Worm (Caenorhabditis elegans) whole organism, L4 larva: ENCODE results near the gene C06E1.1.

Experiments used
- T20F7.1 ChIP-seq: fragments of 200-800 bp; sonication (Bioruptor generic); optimal IDR thresholded peaks from 2 replicates; lab custom pipeline; 2018; ENCODE audit warnings: mild to moderate bottlenecking, missing genetic modification characterization, missing compliant biosample characterization
- Y5F2A.4 ChIP-seq: fragments of 200-800 bp; sonication (Bioruptor generic); optimal IDR thresholded peaks from 2 replicates; lab custom pipeline; 2018; ENCODE audit warnings: mild to moderate bottlenecking, missing genetic modification characterization, missing compliant biosample characterization
- Y75B8A.6 ChIP-seq: fragments of 200-800 bp; sonication (Bioruptor generic); IDR thresholded peaks from 2 replicates; pipeline ENCODE4 v1.3.6; 2022; ENCODE audit warnings: missing genetic modification reagents, missing genetic modification characterization, missing compliant biosample characterization
- aha-1 ChIP-seq: fragments of 150-350 bp; peaks from one replicate; lab custom pipeline; 2014; ENCODE audit warnings: missing biosample characterization, missing genetic modification characterization
- ceh-20 ChIP-seq: fragments of 200-800 bp; sonication (Bioruptor generic); IDR thresholded peaks from 2 replicates; pipeline ENCODE4 v1.3.6; 2022; ENCODE audit warnings: missing genetic modification reagents, missing genetic modification characterization, missing compliant biosample characterization
- cey-2 ChIP-seq: sonication (generic microtip); optimal IDR thresholded peaks from 3 replicates; lab custom pipeline; 2017; ENCODE audit warnings: missing genetic modification characterization, mild to moderate bottlenecking, missing compliant biosample characterization, antibody characterized with exemption, borderline replicate concordance; ENCODE audit not compliant: insufficient read depth
- ctbp-1 ChIP-seq: fragments of 200-800 bp; sonication (Bioruptor generic); IDR thresholded peaks from 2 replicates; pipeline ENCODE4 v1.3.6; 2022; ENCODE audit warnings: missing genetic modification reagents, missing genetic modification characterization, missing compliant biosample characterization
- daf-16 ChIP-seq, 3 experiments: sonication (generic microtip); optimal IDR thresholded peaks; 2 replicates each; lab custom pipeline; 2016 to 2017; ENCODE audit warnings: missing genetic modification characterization in 3 of 3, missing genetic modification reagents in 3 of 3, mild to moderate bottlenecking in 2 of 3, missing compliant biosample characterization in 2 of 3, missing biosample characterization in 1 of 3, moderate library complexity in 1 of 3
- dmd-6 ChIP-seq: fragments of 200-800 bp; sonication (Bioruptor generic); IDR thresholded peaks from 2 replicates; pipeline ENCODE4 v1.3.6; 2022; ENCODE audit warnings: missing genetic modification reagents, missing genetic modification characterization, missing compliant biosample characterization
- dpl-1 ChIP-seq: fragments of 150-350 bp; optimal IDR thresholded peaks from 2 replicates; lab custom pipeline; 2014; ENCODE audit warnings: missing biosample characterization, missing genetic modification reagents, missing genetic modification characterization
- egl-43 ChIP-seq: fragments of 200-800 bp; sonication (Bioruptor generic); IDR thresholded peaks from 2 replicates; pipeline ENCODE4 v1.3.6; 2022; ENCODE audit warnings: missing genetic modification reagents, missing genetic modification characterization, missing compliant biosample characterization
- hlh-30 ChIP-seq: sonication (generic microtip); optimal IDR thresholded peaks from 2 replicates; lab custom pipeline; 2017; ENCODE audit warnings: antibody characterized with exemption, mild to moderate bottlenecking, missing genetic modification characterization, missing compliant biosample characterization; ENCODE audit not compliant: insufficient read depth
- lsy-2 ChIP-seq, 2 experiments: fragments of 150-350 bp in 1 of 2; sonication (generic microtip) in 1 of 2; optimal IDR thresholded peaks; 2 replicates each; lab custom pipeline; 2014 to 2017; ENCODE audit warnings: missing biosample characterization in 2 of 2, missing genetic modification characterization in 2 of 2
- madf-5 ChIP-seq, 2 experiments: fragments of 200-800 bp; sonication (Bioruptor generic); IDR thresholded peaks; 2 replicates each; pipeline ENCODE4 v1.3.6; 2022; ENCODE audit warnings: missing compliant biosample characterization in 2 of 2, missing genetic modification characterization in 2 of 2
- mdl-1 ChIP-seq, 2 experiments: fragments of 150-350 bp in 1 of 2; sonication (generic microtip) in 1 of 2; optimal IDR thresholded peaks; 2 replicates each; lab custom pipeline; 2014 to 2017; ENCODE audit warnings: missing biosample characterization in 2 of 2, missing genetic modification characterization in 2 of 2
- mdt-29 ChIP-seq: fragments of 200-800 bp; sonication (Bioruptor generic); IDR thresholded peaks from 2 replicates; pipeline ENCODE4 v1.3.6; 2022; ENCODE audit warnings: missing genetic modification reagents, missing genetic modification characterization, missing compliant biosample characterization
- mxl-2 ChIP-seq: fragments of 200-800 bp; sonication (Bioruptor generic); conservative IDR thresholded peaks from 2 replicates; pipeline ENCODE4 v1.3.6; 2022; ENCODE audit warnings: missing genetic modification reagents, missing genetic modification characterization, missing compliant biosample characterization
- nhr-11 ChIP-seq: fragments of 150-350 bp; optimal IDR thresholded peaks from 2 replicates; lab custom pipeline; 2014; ENCODE audit warnings: missing biosample characterization, missing genetic modification characterization
- nhr-111 ChIP-seq: fragments of 200-800 bp; sonication (Bioruptor generic); optimal IDR thresholded peaks from 2 replicates; lab custom pipeline; 2018; ENCODE audit warnings: mild to moderate bottlenecking, missing genetic modification characterization, missing compliant biosample characterization
- nhr-28 ChIP-seq: fragments of 150-350 bp; optimal IDR thresholded peaks from 2 replicates; lab custom pipeline; 2014; ENCODE audit warnings: missing biosample characterization, missing genetic modification characterization
- nhr-41 ChIP-seq: fragments of 200-800 bp; sonication (Bioruptor generic); IDR thresholded peaks from 2 replicates; pipeline ENCODE4 v1.3.6; 2022; ENCODE audit warnings: missing genetic modification reagents, missing genetic modification characterization, missing compliant biosample characterization
- nhr-48 ChIP-seq: sonication (generic microtip); optimal IDR thresholded peaks from 2 replicates; lab custom pipeline; 2016; ENCODE audit warnings: mild to moderate bottlenecking, missing genetic modification characterization, missing compliant biosample characterization
- nhr-77 ChIP-seq: fragments of 150-350 bp; optimal IDR thresholded peaks from 2 replicates; lab custom pipeline; 2014; ENCODE audit warnings: missing biosample characterization, missing genetic modification characterization
- snpc-1.2 ChIP-seq: fragments of 200-800 bp; sonication (Bioruptor generic); IDR thresholded peaks from 2 replicates; pipeline ENCODE4 v1.3.6; 2022; ENCODE audit warnings: missing genetic modification reagents, missing genetic modification characterization, missing compliant biosample characterization
- unc-39 ChIP-seq: sonication (generic microtip); optimal IDR thresholded peaks from 2 replicates; lab custom pipeline; 2017; ENCODE audit warnings: missing biosample characterization, missing genetic modification characterization
- unc-62 ChIP-seq, 3 experiments: fragments of 150-350 bp in 1 of 3; sonication (generic microtip); optimal IDR thresholded peaks in 2 of 3; peaks in 1 of 3; 1 replicate in 1 of 3; 2 replicates in 2 of 3; lab custom pipeline; 2014 to 2017; ENCODE audit warnings: missing biosample characterization in 3 of 3, missing genetic modification characterization in 3 of 3, missing genetic modification reagents in 3 of 3, missing genotype in 1 of 3
- zip-2 ChIP-seq: fragments of 150-350 bp; optimal IDR thresholded peaks from 2 replicates; lab custom pipeline; 2014; ENCODE audit warnings: missing biosample characterization, missing genetic modification characterization

The C06E1.1 gene

DNA sequence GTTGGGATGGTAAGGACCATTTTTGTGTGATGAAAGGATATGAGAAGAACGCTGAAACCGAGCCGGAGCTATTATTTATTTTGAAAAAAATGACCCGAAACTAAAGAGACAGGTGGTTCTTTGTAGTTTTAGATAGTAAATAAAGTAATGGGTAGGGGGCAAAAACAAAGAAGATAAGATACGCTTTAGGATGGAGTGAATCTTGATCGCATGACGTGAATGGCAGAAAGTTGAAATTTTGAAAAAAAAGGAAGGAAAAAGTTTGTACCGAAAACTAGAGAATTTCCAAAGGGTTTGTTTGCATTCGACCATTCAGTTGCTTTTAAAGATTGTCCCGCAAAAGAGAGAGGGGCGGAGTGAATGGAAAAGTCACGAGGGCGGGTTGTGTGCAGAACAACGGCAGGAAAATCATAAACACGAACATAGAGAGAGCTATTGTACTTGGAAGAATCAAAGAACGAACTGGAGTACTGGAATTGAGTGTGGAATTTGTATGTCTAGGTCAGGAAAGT, 48.3 kb downstream of the C06E1.1 start, which contains the start of gene F22B7.9 (continued):
- TF ChIP-seq dpl-1 (GFP tag; lab: Kevin White, UChicago) (no peak), Y75B8A.6 (GFP tag; lab: Robert Waterston, UW) (no peak), aha-1 (tag; lab: Kevin White, UChicago) (peak; percentile 83), nhr-28 (tag; lab: Kevin White, UChicago) (peak; percentile 38), nhr-77 (tag; lab: Kevin White, UChicago) (no peak)

- TF ChIP-seq Y5F2A.4 (no peak), lsy-2 (tag; optimal IDR thresholded peaks at IDR 0.05; lab: Kevin White, UChicago) (peak in 1 of 2 experiments; percentile 4), madf-5 (GFP tag; IDR thresholded peaks at IDR 0.05; lab: Robert Waterston, UW) (no peak), unc-62 (GFP tag; optimal IDR thresholded peaks at IDR 0.05 in 1 of 2; lab: Kevin White, UChicago) (peak in 1 of 2 experiments; percentile 37), unc-62 (tag; optimal IDR thresholded peaks at IDR 0.05; lab: Kevin White, UChicago) (no peak), zip-2 (tag; lab: Kevin White, UChicago) (no peak), ceh-20 (0 out of 2 replicates have a peak, but pooled peaks have one; percentile 11), dmd-6 (GFP tag; lab: Robert Waterston, UW) (peak; percentile 6; the same call in 1 of the 2 replicates), egl-43 (GFP tag; lab: Robert Waterston, UW) (no peak), nhr-11 (tag; lab: Kevin White, UChicago) (peak; percentile 23)
Measured at ce11 chrIII:8654400-8654980, 48.9 kb downstream of the C06E1.1 start.

- 0 out of 2 replicates have a peak, but pooled peaks have one; percentile 41 for TF ChIP-seq mxl-2 (GFP tag; lab: Robert Waterston, UW)
- peak; percentile 30; the same call in 1 of the 2 replicates for TF ChIP-seq dmd-6 (GFP tag; lab: Robert Waterston, UW)
- no peak for TF ChIP-seq mdl-1 (tag; optimal IDR thresholded peaks at IDR 0.05; lab: Kevin White, UChicago)
- TF ChIP-seq nhr-41 (GFP tag; lab: Robert Waterston, UW), result no peak
- peak; percentile 59 for TF ChIP-seq hlh-30 (tag; lab: Kevin White, UChicago)
- peak; percentile 22 for TF ChIP-seq nhr-48 (tag; lab: Kevin White, UChicago)
- no peak for TF ChIP-seq nhr-111 (GFP tag; lab: Kevin White, UChicago)
- TF ChIP-seq cey-2 (tag; lab: Kevin White, UChicago), result no peak
- no peak for TF ChIP-seq mdt-29 (GFP tag; lab: Robert Waterston, UW)
- TF ChIP-seq ctbp-1 (GFP tag; lab: Robert Waterston, UW), result no peak
- TF ChIP-seq T20F7.1, result peak; percentile 6
Measured at ce11 chrIII:8655412-8655811, 49.8 kb downstream of the C06E1.1 start.

DNA sequence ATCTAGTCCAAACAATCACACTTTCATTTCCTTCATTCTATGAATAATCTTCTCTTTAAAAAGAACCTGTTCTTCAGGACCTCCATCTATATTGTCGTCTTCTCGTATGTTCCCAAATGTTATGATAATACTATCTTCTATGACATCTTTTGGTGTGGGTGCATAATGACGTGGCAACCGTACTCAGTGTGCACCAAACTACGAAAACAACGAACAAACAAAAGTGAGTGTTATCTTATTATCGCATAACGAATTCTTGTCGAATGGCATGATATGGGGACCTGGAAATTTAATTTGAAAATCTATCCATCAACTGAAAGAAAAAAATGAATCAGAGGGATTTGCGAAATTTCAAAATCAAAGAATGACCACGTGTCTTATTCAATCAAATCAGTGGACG, 50.4 kb downstream of the C06E1.1 start:
- TF ChIP-seq daf-16 (GFP tag; optimal IDR thresholded peaks at IDR 0.05; lab: Kevin White, UChicago) (no peak), daf-16 (tag; optimal IDR thresholded peaks at IDR 0.05; lab: Kevin White, UChicago) (peak; percentile 37), snpc-1.2 (GFP tag; lab: Robert Waterston, UW) (no peak), unc-39 (tag; lab: Kevin White, UChicago) (no peak)
- TF ChIP-seq, all 104 proteins: peak for 1
